Fruit fly (Drosophila melanogaster): ENCODE measurements around the gene CG15579.

The CG15579 gene

DNA sequence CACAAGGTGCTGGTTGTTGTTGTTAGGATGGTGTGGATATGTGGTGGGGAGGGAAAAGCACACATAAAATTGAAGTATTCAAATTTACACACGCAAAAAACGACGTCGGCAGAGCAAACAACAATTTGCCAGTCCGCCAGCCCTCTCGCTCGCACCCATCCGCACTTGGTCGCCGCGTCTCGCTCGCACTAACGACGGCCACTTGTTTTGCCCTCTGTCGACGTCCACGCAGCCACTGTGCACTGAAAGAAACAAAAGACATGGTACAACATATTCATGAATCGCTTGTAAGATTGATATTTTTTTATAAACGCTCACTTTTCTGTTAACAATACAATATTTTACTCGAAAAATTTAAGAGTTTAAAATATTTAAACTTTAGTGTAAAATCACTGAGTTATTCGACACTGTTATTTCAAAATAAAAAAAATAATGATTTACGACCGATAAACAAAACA lies 12.3 kb upstream of the CG15579 start (continued):
- TF ChIP-seq corto (GFP tag; optimal IDR thresholded peaks at IDR 0.05): no peak
- TF ChIP-seq grau (tag; optimal IDR thresholded peaks at IDR 0.05): peak; percentile 78
- TF ChIP-seq Fer3 (tag; optimal IDR thresholded peaks at IDR 0.05): peak; percentile 62
- peak; percentile 74 for TF ChIP-seq CG15269 (tag; optimal IDR thresholded peaks at IDR 0.05)
- peak; percentile 21 for TF ChIP-seq Bdp1 (GFP tag; optimal IDR thresholded peaks at IDR 0.05)
- TF ChIP-seq lilli (GFP tag; optimal IDR thresholded peaks at IDR 0.05): peak; percentile 72
- peak; percentile 80 for TF ChIP-seq CG30403 (GFP tag; optimal IDR thresholded peaks at IDR 0.05)
- TF ChIP-seq Stat92E (GFP tag; optimal IDR thresholded peaks at IDR 0.05): no peak
- TF ChIP-seq Ets97D (GFP tag; optimal IDR thresholded peaks at IDR 0.05): peak; percentile 13
- TF ChIP-seq Blimp-1 (GFP tag; optimal IDR thresholded peaks at IDR 0.05): peak; percentile 46
- peak; percentile 50 for TF ChIP-seq CG13296 (GFP tag; optimal IDR thresholded peaks at IDR 0.05)
- TF ChIP-seq maf-S (GFP tag; optimal IDR thresholded peaks at IDR 0.05): peak; percentile 21
- TF ChIP-seq pho (GFP tag; optimal IDR thresholded peaks at IDR 0.05): peak; percentile 43
- no peak for TF ChIP-seq CG4730 (GFP tag; IDR thresholded peaks at IDR 0.05)
- TF ChIP-seq trem (tag; optimal IDR thresholded peaks at IDR 0.05): peak; percentile 3
- TF ChIP-seq CG6765 (GFP tag; optimal IDR thresholded peaks at IDR 0.05): peak; percentile 50
- no peak for TF ChIP-seq CG43689 (GFP tag; IDR thresholded peaks at IDR 0.05)
- TF ChIP-seq CG12219 (GFP tag; optimal IDR thresholded peaks at IDR 0.05): no peak
- peak; percentile 16; the same call in 1 of the 2 replicates for TF ChIP-seq onecut (GFP tag; IDR thresholded peaks at IDR 0.05)
- TF ChIP-seq CG13894 (tag; optimal IDR thresholded peaks at IDR 0.05): peak; percentile 14
- no peak for TF ChIP-seq CG17186 (GFP tag; optimal IDR thresholded peaks at IDR 0.05)
- no peak for TF ChIP-seq BtbVII (GFP tag; optimal IDR thresholded peaks at IDR 0.05)
- TF ChIP-seq mld (GFP tag; IDR thresholded peaks at IDR 0.05; ENCODE audit: partially characterized antibody): no peak
- no peak for TF ChIP-seq pfk (GFP tag; optimal IDR thresholded peaks at IDR 0.05)
- TF ChIP-seq Chrac-16 (GFP tag; optimal IDR thresholded peaks at IDR 0.05): peak; percentile 45
- peak; percentile 53 for TF ChIP-seq Dek (tag; optimal IDR thresholded peaks at IDR 0.05)
- TF ChIP-seq ap (GFP tag; IDR thresholded peaks at IDR 0.05): no peak
- TF ChIP-seq ham (GFP tag; IDR thresholded peaks at IDR 0.05): no peak
- peak; percentile 2 for TF ChIP-seq CG3407 (GFP tag; optimal IDR thresholded peaks at IDR 0.05)
- TF ChIP-seq Hr3 (GFP tag; optimal IDR thresholded peaks at IDR 0.05): peak; percentile 47
- no peak for TF ChIP-seq h (optimal IDR thresholded peaks at IDR 0.05)
- TF ChIP-seq CG17385 (GFP tag; optimal IDR thresholded peaks at IDR 0.05): peak; percentile 51
- no peak for TF ChIP-seq ken (GFP tag; IDR thresholded peaks at IDR 0.05)
- TF ChIP-seq repo (GFP tag; optimal IDR thresholded peaks at IDR 0.05): no peak
- no peak for TF ChIP-seq CG10321 (GFP tag; IDR thresholded peaks at IDR 0.05)
- peak; percentile 35 for TF ChIP-seq ara (GFP tag; IDR thresholded peaks at IDR 0.05)
- peak; percentile 69 for TF ChIP-seq Xrp1 (GFP tag; IDR thresholded peaks at IDR 0.05)
- TF ChIP-seq CG16815 (GFP tag; optimal IDR thresholded peaks at IDR 0.05): peak; percentile 36
- peak; percentile 49 for TF ChIP-seq CG12155 (GFP tag; optimal IDR thresholded peaks at IDR 0.05)
- TF ChIP-seq CG14860 (GFP tag; IDR thresholded peaks at IDR 0.05; ENCODE audit: partially characterized antibody): no peak
- TF ChIP-seq Nf-YC (tag; optimal IDR thresholded peaks at IDR 0.05): peak; percentile 64
- no peak for TF ChIP-seq Spps (tag; optimal IDR thresholded peaks at IDR 0.05)
- peak; percentile 63 for TF ChIP-seq mam (GFP tag; optimal IDR thresholded peaks at IDR 0.05)
- TF ChIP-seq CG2120 (GFP tag; optimal IDR thresholded peaks at IDR 0.05): peak; percentile 83
- no peak for TF ChIP-seq inv (GFP tag; IDR thresholded peaks at IDR 0.05; ENCODE audit: partially characterized antibody)
- TF ChIP-seq Vsx1 (GFP tag; optimal IDR thresholded peaks at IDR 0.05): no peak
- TF ChIP-seq CG18262 (tag; optimal IDR thresholded peaks at IDR 0.05): peak; percentile 49
- no peak for TF ChIP-seq CG14667 (GFP tag; IDR thresholded peaks at IDR 0.05)
- TF ChIP-seq chn (GFP tag; optimal IDR thresholded peaks at IDR 0.05): no peak
- TF ChIP-seq CG16863 (GFP tag; optimal IDR thresholded peaks at IDR 0.05): peak; percentile 49
- TF ChIP-seq CG3281 (GFP tag; optimal IDR thresholded peaks at IDR 0.05): peak; percentile 79
- TF ChIP-seq CTCF (GFP tag; optimal IDR thresholded peaks at IDR 0.05): no peak

Data from whole organism, embryonic.